Fruit fly (Drosophila melanogaster) whole organism, embryonic: Measurements from ENCODE around the gene mio.

Experiments used
- ATbp ChIP-seq: fragments of 200-800 bp; sonication (Bioruptor generic); optimal IDR thresholded peaks from 2 replicates; lab custom pipeline; 2017; ENCODE audit warnings: missing biosample characterization, mild to moderate bottlenecking, missing genetic modification characterization, missing genetic modification reagents
- BtbVII ChIP-seq: fragments of 200-800 bp; sonication (Bioruptor generic); optimal IDR thresholded peaks from 3 replicates; lab custom pipeline; 2017; ENCODE audit warnings: missing biosample characterization, mild to moderate bottlenecking, missing genetic modification characterization
- CG1024 ChIP-seq: fragments of 200-800 bp; sonication (Bioruptor generic); IDR thresholded peaks from 2 replicates; pipeline ENCODE4 v1.3.6; 2022; ENCODE audit warnings: missing biosample characterization, missing genetic modification characterization
- CG12299 ChIP-seq: fragments of 200-800 bp; sonication (Bioruptor generic); optimal IDR thresholded peaks from 2 replicates; lab custom pipeline; 2018; ENCODE audit warnings: missing biosample characterization, mild to moderate bottlenecking, missing genetic modification characterization
- CG14965 ChIP-seq: fragments of 200-800 bp; sonication (Bioruptor generic); optimal IDR thresholded peaks from 2 replicates; lab custom pipeline; 2016; ENCODE audit warnings: missing biosample characterization, missing genetic modification characterization, borderline replicate concordance
- CG17802 ChIP-seq: fragments of 200-800 bp; sonication (Bioruptor generic); optimal IDR thresholded peaks from 2 replicates; lab custom pipeline; 2018; ENCODE audit warnings: missing biosample characterization, mild to moderate bottlenecking, missing genetic modification characterization, moderate library complexity
- CG18262 ChIP-seq: fragments of 200-800 bp; optimal IDR thresholded peaks from 3 replicates; lab custom pipeline; 2019; ENCODE audit warnings: missing biosample characterization, mild to moderate bottlenecking, missing genetic modification characterization, moderate library complexity
- CG2889 ChIP-seq: fragments of 200-800 bp; sonication (Bioruptor generic); IDR thresholded peaks from 3 replicates; pipeline ENCODE4 v1.3.6; 2022; ENCODE audit warnings: missing biosample characterization, missing genetic modification characterization
- CG31365 ChIP-seq: fragments of 200-800 bp; sonication (Bioruptor generic); optimal IDR thresholded peaks from 2 replicates; lab custom pipeline; 2018; ENCODE audit warnings: missing biosample characterization, mild to moderate bottlenecking, missing genetic modification characterization
- CG33557 ChIP-seq: fragments of 200-800 bp; sonication (Bioruptor generic); optimal IDR thresholded peaks from 2 replicates; lab custom pipeline; 2019; ENCODE audit warnings: missing biosample characterization, mild to moderate bottlenecking, missing genetic modification characterization, moderate library complexity
- CG4404 ChIP-seq: fragments of 200-800 bp; sonication (Bioruptor generic); IDR thresholded peaks from 2 replicates; pipeline ENCODE4 v1.3.6; 2022; ENCODE audit warnings: missing biosample characterization, missing genetic modification characterization
- CG6272 ChIP-seq: fragments of 200-800 bp; sonication (Bioruptor generic); IDR thresholded peaks from 2 replicates; pipeline ENCODE4 v1.3.6; 2022; ENCODE audit warnings: missing biosample characterization, missing genetic modification characterization
- CG6654 ChIP-seq: fragments of 200-800 bp; sonication (Bioruptor generic); optimal IDR thresholded peaks from 2 replicates; lab custom pipeline; 2017; ENCODE audit warnings: missing biosample characterization, mild to moderate bottlenecking, missing genetic modification characterization
- CG7271 ChIP-seq: fragments of 200-800 bp; sonication (Bioruptor generic); optimal IDR thresholded peaks from 2 replicates; lab custom pipeline; 2018; ENCODE audit warnings: missing biosample characterization, mild to moderate bottlenecking, missing genetic modification characterization, moderate library complexity
- CG9437 ChIP-seq: fragments of 200-800 bp; sonication (Bioruptor generic); optimal IDR thresholded peaks from 2 replicates; lab custom pipeline; 2018; ENCODE audit warnings: missing biosample characterization, mild to moderate bottlenecking, missing genetic modification characterization
- CG9797 ChIP-seq: fragments of 200-800 bp; sonication (Bioruptor generic); optimal IDR thresholded peaks from 3 replicates; lab custom pipeline; 2018; ENCODE audit warnings: missing biosample characterization, mild to moderate bottlenecking, missing genetic modification characterization
- CHES-1-like ChIP-seq: fragments of 200-800 bp; sonication (Bioruptor generic); optimal IDR thresholded peaks from 2 replicates; lab custom pipeline; 2016; ENCODE audit warnings: missing biosample characterization, missing genetic modification characterization
- Camta ChIP-seq: fragments of 200-800 bp; sonication (Bioruptor generic); optimal IDR thresholded peaks from 2 replicates; lab custom pipeline; 2016; ENCODE audit warnings: missing biosample characterization, missing genetic modification characterization
- CrebB ChIP-seq: fragments of 200-800 bp; sonication (Bioruptor generic); optimal IDR thresholded peaks from 3 replicates; lab custom pipeline; 2018; ENCODE audit warnings: missing biosample characterization, mild to moderate bottlenecking, missing genetic modification characterization
- Deaf1 ChIP-seq: fragments of 200-800 bp; optimal IDR thresholded peaks from 3 replicates; lab custom pipeline; 2019; ENCODE audit warnings: missing biosample characterization, mild to moderate bottlenecking, missing genetic modification characterization, moderate library complexity
- Doc2 ChIP-seq: fragments of 200-800 bp; sonication (Bioruptor generic); IDR thresholded peaks from 2 replicates; pipeline ENCODE4 v1.3.6; 2022; ENCODE audit warnings: missing biosample characterization, missing genetic modification characterization
- Ets97D ChIP-seq: fragments of 200-800 bp; sonication (Bioruptor generic); optimal IDR thresholded peaks from 3 replicates; lab custom pipeline; 2016; ENCODE audit warnings: missing biosample characterization, missing genetic modification characterization
- Fer3 ChIP-seq: fragments of 200-800 bp; sonication (Bioruptor generic); optimal IDR thresholded peaks from 2 replicates; lab custom pipeline; 2018; ENCODE audit warnings: missing biosample characterization, mild to moderate bottlenecking, missing genetic modification characterization, moderate library complexity
- GATAe ChIP-seq: fragments of 200-800 bp; sonication (Bioruptor generic); conservative IDR thresholded peaks from 2 replicates; pipeline ENCODE4 v1.3.6; 2022; ENCODE audit warnings: missing biosample characterization, missing genetic modification characterization
- HLH54F ChIP-seq: fragments of 200-800 bp; sonication (Bioruptor generic); optimal IDR thresholded peaks from 3 replicates; lab custom pipeline; 2016; ENCODE audit warnings: missing biosample characterization, missing genetic modification characterization
- Hey ChIP-seq: fragments of 200-800 bp; sonication (Bioruptor generic); optimal IDR thresholded peaks from 3 replicates; lab custom pipeline; 2018; ENCODE audit warnings: missing biosample characterization, mild to moderate bottlenecking, missing genetic modification characterization
- MTF-1 ChIP-seq: fragments of 200-800 bp; sonication (Bioruptor generic); optimal IDR thresholded peaks from 2 replicates; lab custom pipeline; 2018; ENCODE audit warnings: missing biosample characterization, mild to moderate bottlenecking, missing genetic modification characterization, borderline replicate concordance
- Nf-YC ChIP-seq: fragments of 200-800 bp; optimal IDR thresholded peaks from 3 replicates; lab custom pipeline; 2019; ENCODE audit warnings: missing biosample characterization, mild to moderate bottlenecking, missing genetic modification characterization, moderate library complexity
- Sox102F ChIP-seq: fragments of 200-800 bp; sonication (Bioruptor generic); optimal IDR thresholded peaks from 2 replicates; lab custom pipeline; 2018; ENCODE audit warnings: missing biosample characterization, mild to moderate bottlenecking, missing genetic modification characterization, moderate library complexity
- Sry-δ ChIP-seq: fragments of 200-800 bp; sonication (Bioruptor generic); optimal IDR thresholded peaks from 2 replicates; lab custom pipeline; 2016; ENCODE audit warnings: missing biosample characterization, missing genetic modification characterization
- eve ChIP-seq, 2 experiments: fragments of >200 bp; optimal IDR thresholded peaks; 2 replicates each; lab custom pipeline; 2017; ENCODE audit warnings: missing biosample characterization in 2 of 2, missing genetic modification characterization in 2 of 2
- fd64A ChIP-seq: fragments of 200-800 bp; sonication (Bioruptor generic); optimal IDR thresholded peaks from 3 replicates; lab custom pipeline; 2018; ENCODE audit warnings: missing biosample characterization, mild to moderate bottlenecking, missing genetic modification characterization
- gro ChIP-seq: fragments of 200-800 bp; sonication (Bioruptor generic); optimal IDR thresholded peaks from 2 replicates; lab custom pipeline; 2016; ENCODE audit warnings: missing biosample characterization, missing genetic modification characterization
- her ChIP-seq: fragments of 200-800 bp; sonication (Bioruptor generic); optimal IDR thresholded peaks from 2 replicates; lab custom pipeline; 2016; ENCODE audit warnings: missing biosample characterization, missing genetic modification characterization
- hth ChIP-seq: fragments of >200 bp; optimal IDR thresholded peaks from 2 replicates; lab custom pipeline; 2017; ENCODE audit warnings: inconsistent platforms
- ind ChIP-seq: fragments of 200-800 bp; sonication (Bioruptor generic); optimal IDR thresholded peaks from 3 replicates; lab custom pipeline; 2016; ENCODE audit warnings: missing biosample characterization, missing genetic modification characterization
- klu ChIP-seq: fragments of 200-800 bp; sonication (Bioruptor generic); IDR thresholded peaks from 2 replicates; pipeline ENCODE4 v1.3.6; 2022; ENCODE audit warnings: missing biosample characterization, missing genetic modification characterization
- lilli ChIP-seq: fragments of 200-800 bp; sonication (Bioruptor generic); optimal IDR thresholded peaks from 3 replicates; lab custom pipeline; 2016; ENCODE audit warnings: missing biosample characterization, missing genetic modification characterization
- luna ChIP-seq: fragments of 200-800 bp; sonication (Bioruptor generic); optimal IDR thresholded peaks from 2 replicates; lab custom pipeline; 2016; ENCODE audit warnings: missing biosample characterization, missing genetic modification characterization
- mirr ChIP-seq: fragments of 200-800 bp; sonication (Bioruptor generic); optimal IDR thresholded peaks from 3 replicates; lab custom pipeline; 2018; ENCODE audit warnings: missing biosample characterization, mild to moderate bottlenecking, missing genetic modification characterization
- pan ChIP-seq, 4 experiments: fragments of >200 bp in 3 of 4; fragments of 200-800 bp in 1 of 4; sonication (Bioruptor generic) in 1 of 4; optimal IDR thresholded peaks in 3 of 4; IDR thresholded peaks in 1 of 4; 2 replicates each; pipeline versions ENCODE4 v1.3.6 to Lab custom; 2017 to 2022; ENCODE audit warnings: missing biosample characterization in 2 of 4, missing genetic modification characterization in 2 of 4, mixed read lengths in 1 of 4
- pnt ChIP-seq: fragments of 200-800 bp; sonication (Bioruptor generic); optimal IDR thresholded peaks from 3 replicates; lab custom pipeline; 2016; ENCODE audit warnings: missing biosample characterization, missing genetic modification characterization
- prd ChIP-seq, 3 experiments: fragments of >200 bp in 2 of 3; fragments of 200-800 bp in 1 of 3; sonication (Bioruptor generic) in 1 of 3; optimal IDR thresholded peaks in 2 of 3; IDR thresholded peaks in 1 of 3; 2 replicates in 2 of 3; 3 replicates in 1 of 3; pipeline versions ENCODE4 v1.3.6 to Lab custom; 2017 to 2022; ENCODE audit warnings: missing biosample characterization in 1 of 3, missing genetic modification characterization in 1 of 3
- pzg ChIP-seq: fragments of 200-800 bp; sonication (Bioruptor generic); optimal IDR thresholded peaks from 3 replicates; lab custom pipeline; 2018; ENCODE audit warnings: missing biosample characterization, mild to moderate bottlenecking, missing genetic modification characterization, moderate library complexity
- sisA ChIP-seq: fragments of 200-800 bp; sonication (Bioruptor generic); IDR thresholded peaks from 2 replicates; pipeline ENCODE4 v1.3.6; 2022; ENCODE audit warnings: missing biosample characterization, missing genetic modification characterization
- tna ChIP-seq: fragments of 200-800 bp; sonication (Bioruptor generic); IDR thresholded peaks from 2 replicates; pipeline ENCODE4 v1.3.6; 2022; ENCODE audit warnings: missing biosample characterization, missing genetic modification characterization; ENCODE audit not compliant: partially characterized antibody
- usp ChIP-seq: fragments of >200 bp; optimal IDR thresholded peaks from 2 replicates; lab custom pipeline; 2017; ENCODE audit warnings: missing biosample characterization, missing genetic modification characterization
- vvl ChIP-seq: fragments of 200-800 bp; sonication (Bioruptor generic); IDR thresholded peaks from 2 replicates; pipeline ENCODE4 v1.3.6; 2022; ENCODE audit warnings: missing biosample characterization, missing genetic modification characterization
- z ChIP-seq: fragments of 200-800 bp; sonication (Bioruptor generic); IDR thresholded peaks from 3 replicates; pipeline ENCODE4 v1.3.6; 2022; ENCODE audit warnings: missing biosample characterization, missing genetic modification characterization

mio gene

dm6 chr2L:2175930-2176643 lies 41.0 kb upstream of the mio start (continued):
- peak; percentile 48 for TF ChIP-seq CG18262 (tag; lab: Kevin White, UChicago)
- no peak for TF ChIP-seq CG17802 (tag; lab: Kevin White, UChicago)
- no peak for TF ChIP-seq CG6654 (GFP tag; lab: Kevin White, UChicago)
- TF ChIP-seq GATAe, result no peak
- no peak for TF ChIP-seq z (GFP tag; lab: Robert Waterston, UW)
- TF ChIP-seq Doc2 (GFP tag; lab: Robert Waterston, UW), result no peak
- no peak for TF ChIP-seq hth
- no peak for TF ChIP-seq CG33557 (GFP tag; lab: Kevin White, UChicago)
- no peak for TF ChIP-seq mirr
- no peak for TF ChIP-seq HLH54F (GFP tag; lab: Kevin White, UChicago)
- TF ChIP-seq pzg (GFP tag; lab: Kevin White, UChicago), result no peak
- TF ChIP-seq Sry-δ (GFP tag; lab: Kevin White, UChicago), result no peak
- TF ChIP-seq vvl (GFP tag; lab: Robert Waterston, UW), result no peak
- TF ChIP-seq prd (optimal IDR thresholded peaks at IDR 0.05; lab: Kevin White, UChicago), result no peak
- peak; percentile 50; the same call in 2 of the 3 replicates for TF ChIP-seq prd (GFP tag; IDR thresholded peaks at IDR 0.05; lab: Robert Waterston, UW)
- TF ChIP-seq Deaf1 (tag; lab: Kevin White, UChicago), result peak; percentile 22
- no peak for TF ChIP-seq Ets97D (GFP tag; lab: Kevin White, UChicago)
- no peak for TF ChIP-seq gro (GFP tag; lab: Kevin White, UChicago)
- TF ChIP-seq CG6272 (GFP tag; lab: Robert Waterston, UW), result peak; percentile 41; the same call in 1 of the 2 replicates
- TF ChIP-seq Fer3 (tag; lab: Kevin White, UChicago), result peak; percentile 68
- TF ChIP-seq klu, result no peak
- peak; percentile 5 for TF ChIP-seq CG12299 (tag; lab: Kevin White, UChicago)
- TF ChIP-seq ATbp (GFP tag; lab: Kevin White, UChicago), result no peak
- no peak for TF ChIP-seq Camta (GFP tag; lab: Kevin White, UChicago)
- no peak for TF ChIP-seq CHES-1-like (GFP tag; lab: Kevin White, UChicago)
- no peak for TF ChIP-seq sisA (GFP tag; lab: Robert Waterston, UW)
- no peak for TF ChIP-seq BtbVII
- peak; percentile 67 for TF ChIP-seq CG9437 (GFP tag; lab: Kevin White, UChicago)
- TF ChIP-seq Sox102F (GFP tag; lab: Kevin White, UChicago), result peak; percentile 50
- no peak for TF ChIP-seq pan (optimal IDR thresholded peaks at IDR 0.05; lab: Kevin White, UChicago)
- peak in 1 of 2 experiments; percentile 46 for TF ChIP-seq pan (GFP tag; optimal IDR thresholded peaks at IDR 0.05 in 1 of 2, IDR thresholded peaks at IDR 0.05 in 1 of 2)
- TF ChIP-seq CG14965 (GFP tag; lab: Kevin White, UChicago), result no peak
- TF ChIP-seq pnt, result no peak
- TF ChIP-seq Nf-YC (tag; lab: Kevin White, UChicago), result peak; percentile 22
- TF ChIP-seq CG7271 (tag; lab: Kevin White, UChicago), result no peak
- no peak for TF ChIP-seq CrebB (tag; lab: Kevin White, UChicago)
- peak; percentile 24 for TF ChIP-seq ind
- no peak for TF ChIP-seq MTF-1 (GFP tag; lab: Kevin White, UChicago)
- no peak for TF ChIP-seq CG2889 (GFP tag; lab: Robert Waterston, UW)
- no peak for TF ChIP-seq luna
- TF ChIP-seq Hey (tag; lab: Kevin White, UChicago), result no peak
- no peak for TF ChIP-seq CG31365 (tag; lab: Kevin White, UChicago)
- TF ChIP-seq CG1024 (GFP tag; lab: Robert Waterston, UW), result no peak
- peak in 1 of 2 experiments; percentile 58 for TF ChIP-seq eve (GFP tag; optimal IDR thresholded peaks at IDR 0.05; lab: Kevin White, UChicago)
- no peak for TF ChIP-seq CG9797 (GFP tag; lab: Kevin White, UChicago)
- no peak for TF ChIP-seq CG4404 (GFP tag; lab: Robert Waterston, UW)
- TF ChIP-seq lilli (GFP tag; lab: Kevin White, UChicago), result peak; percentile 72
- no peak for TF ChIP-seq usp (GFP tag; lab: Kevin White, UChicago)
- no peak for TF ChIP-seq her
- TF ChIP-seq tna (GFP tag; lab: Robert Waterston, UW), result no peak
- TF ChIP-seq fd64A (GFP tag; lab: Kevin White, UChicago), result no peak
